Worm (Caenorhabditis elegans) whole organism, late embryonic: ENCODE results near the gene AH10.4.

ENCODE experiments used
- ceh-45 ChIP-seq: fragments of 200-800 bp; sonication (Bioruptor generic); IDR thresholded peaks from 2 replicates; pipeline ENCODE4 v1.3.6; 2022; ENCODE audit warnings: missing genetic modification reagents, missing genetic modification characterization, missing compliant biosample characterization
- che-1 ChIP-seq: sonication (generic microtip); optimal IDR thresholded peaks from 2 replicates; lab custom pipeline; 2016; ENCODE audit warnings: mild to moderate bottlenecking, missing genetic modification characterization, missing compliant biosample characterization
- pag-3 ChIP-seq: sonication (generic microtip); optimal IDR thresholded peaks from 2 replicates; lab custom pipeline; 2016; ENCODE audit warnings: missing compliant biosample characterization, missing genetic modification characterization, borderline replicate concordance

ce11 chrV:14097358-14097757, 40.3 kb downstream of the AH10.4 start:
- TF ChIP-seq che-1 (tag; lab: Kevin White, UChicago) (no peak), pag-3 (tag; lab: Kevin White, UChicago) (no peak), ceh-45 (GFP tag; lab: Robert Waterston, UW) (no peak)
